Fruit fly (Drosophila melanogaster): ENCODE data around the gene CG42578.

The CG42578 gene

dm6 chrX:20419313-20419712, 26.9 kb upstream of the CG42578 start, which contains the start of gene Obp19d:
Obp19d (plus strand) TSS chrX:20419613.
- no peak for TF ChIP-seq CG9948 (tag; optimal IDR thresholded peaks at IDR 0.05)
- TF ChIP-seq CG13204 (GFP tag; optimal IDR thresholded peaks at IDR 0.05), result no peak
- no peak for TF ChIP-seq CG14655 (GFP tag; optimal IDR thresholded peaks at IDR 0.05)
- no peak for TF ChIP-seq Pif1B (GFP tag; optimal IDR thresholded peaks at IDR 0.05)
- no peak for TF ChIP-seq CG17806 (tag; optimal IDR thresholded peaks at IDR 0.05)
- no peak for TF ChIP-seq D1 (tag; optimal IDR thresholded peaks at IDR 0.05)
- no peak for TF ChIP-seq CG10348 (GFP tag; IDR thresholded peaks at IDR 0.05)
- no peak for TF ChIP-seq Snoo (tag; optimal IDR thresholded peaks at IDR 0.05)
- TF ChIP-seq Ets98B (GFP tag; IDR thresholded peaks at IDR 0.05), result no peak
- no peak for TF ChIP-seq Pif1A (GFP tag; optimal IDR thresholded peaks at IDR 0.05)
- no peak for TF ChIP-seq CG8301 (tag; optimal IDR thresholded peaks at IDR 0.05)
- no peak for TF ChIP-seq CG15710 (tag; optimal IDR thresholded peaks at IDR 0.05)
- no peak for TF ChIP-seq CG12605 (GFP tag; IDR thresholded peaks at IDR 0.05)
- no peak for TF ChIP-seq CG4496 (GFP tag; IDR thresholded peaks at IDR 0.05)
- no peak for TF ChIP-seq fd96Ca (GFP tag; IDR thresholded peaks at IDR 0.05)
- TF ChIP-seq rn (GFP tag; IDR thresholded peaks at IDR 0.05), result no peak
- TF ChIP-seq CG32121 (GFP tag; IDR thresholded peaks at IDR 0.05), result no peak
- no peak for TF ChIP-seq gl (tag; optimal IDR thresholded peaks at IDR 0.05)
- TF ChIP-seq CG8159 (tag; optimal IDR thresholded peaks at IDR 0.05), result no peak

dm6 chrX:20423158-20423557, 23.0 kb upstream of the CG42578 start:
- no peak for TF ChIP-seq gl (tag; optimal IDR thresholded peaks at IDR 0.05)
- no peak for TF ChIP-seq CG14655 (GFP tag; optimal IDR thresholded peaks at IDR 0.05)
- no peak for TF ChIP-seq CG4496 (GFP tag; IDR thresholded peaks at IDR 0.05)
- no peak for TF ChIP-seq Pif1B (GFP tag; optimal IDR thresholded peaks at IDR 0.05)
- no peak for TF ChIP-seq CG32121 (GFP tag; IDR thresholded peaks at IDR 0.05)
- TF ChIP-seq CG17806 (tag; optimal IDR thresholded peaks at IDR 0.05), result no peak
- no peak for TF ChIP-seq Ets98B (GFP tag; IDR thresholded peaks at IDR 0.05)
- no peak for TF ChIP-seq CG34367 (tag; optimal IDR thresholded peaks at IDR 0.05)
- no peak for TF ChIP-seq Pif1A (GFP tag; optimal IDR thresholded peaks at IDR 0.05)

- TF ChIP-seq CG15710 (tag; optimal IDR thresholded peaks at IDR 0.05) (peak; percentile 10), Ets98B (GFP tag; IDR thresholded peaks at IDR 0.05) (peak; percentile 17; the same call in 1 of the 2 replicates), CG4496 (GFP tag; IDR thresholded peaks at IDR 0.05) (0 out of 3 replicates have a peak, but pooled peaks have one; percentile 44), CG34367 (tag; optimal IDR thresholded peaks at IDR 0.05) (no peak)
Measured at dm6 chrX:20423747-20424165, 22.4 kb upstream of the CG42578 start, which contains the start of the genes Pp4-19C and cactin. Pp4-19C (minus strand) TSS chrX:20424002. cactin (plus strand) TSS chrX:20424069.

- TF ChIP-seq CG32121 (GFP tag; IDR thresholded peaks at IDR 0.05) (no peak), rn (GFP tag; IDR thresholded peaks at IDR 0.05) (no peak), CG14655 (GFP tag; optimal IDR thresholded peaks at IDR 0.05) (no peak), EcR (GFP tag; optimal IDR thresholded peaks at IDR 0.05) (no peak), CG15710 (tag; optimal IDR thresholded peaks at IDR 0.05) (no peak), gl (tag; optimal IDR thresholded peaks at IDR 0.05) (no peak), CG12605 (GFP tag; IDR thresholded peaks at IDR 0.05) (no peak), CG10348 (GFP tag; IDR thresholded peaks at IDR 0.05) (no peak), CG4496 (GFP tag; IDR thresholded peaks at IDR 0.05) (no peak), CG9948 (tag; optimal IDR thresholded peaks at IDR 0.05) (no peak), CG13204 (GFP tag; optimal IDR thresholded peaks at IDR 0.05) (no peak), Snoo (tag; optimal IDR thresholded peaks at IDR 0.05) (no peak), Pif1A (GFP tag; optimal IDR thresholded peaks at IDR 0.05) (no peak)
Measured at dm6 chrX:20426818-20427217, 19.4 kb upstream of the CG42578 start, which contains the start of gene CG15456. CG15456 (minus strand) TSS chrX:20427042.

dm6 chrX:20429482-20430204, 16.5 kb upstream of the CG42578 start, which contains the start of the genes CG11710 and mal:
CG11710 (minus strand) TSS chrX:20429673.
mal (plus strand) TSS chrX:20429675.
- TF ChIP-seq Snoo (tag; optimal IDR thresholded peaks at IDR 0.05) (peak; percentile 71), CG8301 (tag; optimal IDR thresholded peaks at IDR 0.05) (peak; percentile 83), CG4496 (GFP tag; IDR thresholded peaks at IDR 0.05) (peak; percentile 70), D1 (tag; optimal IDR thresholded peaks at IDR 0.05) (no peak), CG15710 (tag; optimal IDR thresholded peaks at IDR 0.05) (peak; percentile 75), CG14655 (GFP tag; optimal IDR thresholded peaks at IDR 0.05) (no peak), gl (tag; optimal IDR thresholded peaks at IDR 0.05) (peak; percentile 69), rn (GFP tag; IDR thresholded peaks at IDR 0.05) (no peak), fd96Ca (GFP tag; IDR thresholded peaks at IDR 0.05) (peak; percentile 72), CG12605 (GFP tag; IDR thresholded peaks at IDR 0.05) (no peak), Pif1B (GFP tag; optimal IDR thresholded peaks at IDR 0.05) (peak; percentile 85), Pif1A (GFP tag; optimal IDR thresholded peaks at IDR 0.05) (no peak), CG34367 (tag; optimal IDR thresholded peaks at IDR 0.05) (peak; percentile 48), EcR (GFP tag; optimal IDR thresholded peaks at IDR 0.05) (no peak), CG17806 (tag; optimal IDR thresholded peaks at IDR 0.05) (peak; percentile 76), CG9948 (tag; optimal IDR thresholded peaks at IDR 0.05) (peak; percentile 62), CG32121 (GFP tag; IDR thresholded peaks at IDR 0.05) (peak; percentile 79), CG13204 (GFP tag; optimal IDR thresholded peaks at IDR 0.05) (no peak), Ets98B (GFP tag; IDR thresholded peaks at IDR 0.05) (peak; percentile 60), CG8159 (tag; optimal IDR thresholded peaks at IDR 0.05) (peak; percentile 88), CG10348 (GFP tag; IDR thresholded peaks at IDR 0.05) (0 out of 2 replicates have a peak, but pooled peaks have one; percentile 22)
